Worm (Caenorhabditis elegans): ENCODE data around the gene Y61A9LA.7.
A peak's percentile ranks its signal among the peaks of the same experiment; 100 is the strongest.

Y61A9LA.7 gene

ce11 chrV:4526801-4527425 lies 32.7 kb downstream of the Y61A9LA.7 start:
- no peak for TF ChIP-seq snpc-4 (tag; optimal IDR thresholded peaks at IDR 0.05)
- TF ChIP-seq fkh-10 (GFP tag; optimal IDR thresholded peaks at IDR 0.05) = no peak
- TF ChIP-seq lin-39 (tag; optimal IDR thresholded peaks at IDR 0.05) = peak; percentile 37

ce11 chrV:4525512-4525911 lies 34.1 kb downstream of the Y61A9LA.7 start:
- TF ChIP-seq nhr-237 (tag; optimal IDR thresholded peaks at IDR 0.05) = no peak
- TF ChIP-seq nhr-43 (tag; optimal IDR thresholded peaks at IDR 0.05; ENCODE audit: poor library complexity, severe bottlenecking) = no peak
- TF ChIP-seq hmg-11 (tag; optimal IDR thresholded peaks at IDR 0.05) = no peak
- no peak for TF ChIP-seq unc-39 (tag; optimal IDR thresholded peaks at IDR 0.05)
- no peak for TF ChIP-seq ceh-16 (tag; optimal IDR thresholded peaks at IDR 0.05)
- TF ChIP-seq daf-12 (tag; optimal IDR thresholded peaks at IDR 0.05) = no peak
- TF ChIP-seq zag-1 (tag; optimal IDR thresholded peaks at IDR 0.05) = no peak
- TF ChIP-seq nhr-23 (tag; optimal IDR thresholded peaks at IDR 0.05) = no peak
- no peak for TF ChIP-seq skn-1 (tag; optimal IDR thresholded peaks at IDR 0.05)
- no peak for TF ChIP-seq fkh-10 (GFP tag; optimal IDR thresholded peaks at IDR 0.05)
- no peak for TF ChIP-seq nhr-25 (tag; optimal IDR thresholded peaks at IDR 0.05)
- no peak for TF ChIP-seq ztf-4 (tag; optimal IDR thresholded peaks at IDR 0.05)
- no peak for TF ChIP-seq lin-15B (tag; optimal IDR thresholded peaks at IDR 0.05)
- TF ChIP-seq elt-3 (tag; optimal IDR thresholded peaks at IDR 0.05) = no peak
- TF ChIP-seq elt-1 (tag; optimal IDR thresholded peaks at IDR 0.05) = no peak
- TF ChIP-seq R02D3.7 (tag; optimal IDR thresholded peaks at IDR 0.05) = no peak
- TF ChIP-seq ama-1 (optimal IDR thresholded peaks at IDR 0.05) = no peak

- TF ChIP-seq elt-1 (tag; optimal IDR thresholded peaks at IDR 0.05) (no peak), R02D3.7 (tag; optimal IDR thresholded peaks at IDR 0.05) (no peak), skn-1 (tag; optimal IDR thresholded peaks at IDR 0.05) (no peak), fkh-2 (tag; optimal IDR thresholded peaks at IDR 0.05) (no peak), snpc-4 (tag; optimal IDR thresholded peaks at IDR 0.05) (no peak), nhr-67 (tag; optimal IDR thresholded peaks at IDR 0.05) (no peak), jun-1 (tag; optimal IDR thresholded peaks at IDR 0.05) (no peak), ceh-82 (tag; optimal IDR thresholded peaks at IDR 0.05) (no peak), unc-39 (tag; optimal IDR thresholded peaks at IDR 0.05) (no peak), unc-62 (GFP tag; optimal IDR thresholded peaks at IDR 0.05) (no peak), nfya-1 (tag; optimal IDR thresholded peaks at IDR 0.05; ENCODE audit: insufficient read depth) (no peak), nhr-28 (tag; optimal IDR thresholded peaks at IDR 0.05) (no peak)
Measured at ce11 chrV:4525106-4525505, 34.5 kb downstream of the Y61A9LA.7 start.

- TF ChIP-seq nhr-25 (tag; optimal IDR thresholded peaks at IDR 0.05) (no peak), nhr-23 (tag; optimal IDR thresholded peaks at IDR 0.05) (peak; percentile 68)
Measured at ce11 chrV:4524327-4524726, 35.3 kb downstream of the Y61A9LA.7 start.

- TF ChIP-seq ztf-4 (tag; optimal IDR thresholded peaks at IDR 0.05) (no peak), lin-15B (tag; optimal IDR thresholded peaks at IDR 0.05) (no peak), ZK546.5 (tag; optimal IDR thresholded peaks at IDR 0.05) (no peak), unc-62 (GFP tag; optimal IDR thresholded peaks at IDR 0.05) (no peak), fkh-10 (GFP tag; optimal IDR thresholded peaks at IDR 0.05) (no peak), nhr-25 (tag; optimal IDR thresholded peaks at IDR 0.05) (no peak), eor-1 (tag; optimal IDR thresholded peaks at IDR 0.05) (no peak), ceh-9 (tag; optimal IDR thresholded peaks at IDR 0.05) (no peak), skn-1 (tag; optimal IDR thresholded peaks at IDR 0.05) (no peak), mdl-1 (tag; optimal IDR thresholded peaks at IDR 0.05) (no peak), ceh-28 (tag; optimal IDR thresholded peaks at IDR 0.05) (no peak), snpc-4 (tag; optimal IDR thresholded peaks at IDR 0.05) (no peak), nhr-28 (tag; optimal IDR thresholded peaks at IDR 0.05) (no peak), elt-1 (tag; optimal IDR thresholded peaks at IDR 0.05) (no peak), unc-39 (tag; optimal IDR thresholded peaks at IDR 0.05) (no peak), nhr-77 (tag; optimal IDR thresholded peaks at IDR 0.05) (no peak)
Measured at ce11 chrV:4523844-4524243, 35.8 kb downstream of the Y61A9LA.7 start.

- no peak for TF ChIP-seq unc-62 (GFP tag; optimal IDR thresholded peaks at IDR 0.05)
- TF ChIP-seq nhr-43 (tag; optimal IDR thresholded peaks at IDR 0.05; ENCODE audit: poor library complexity, severe bottlenecking) = no peak
- TF ChIP-seq nhr-23 (tag; optimal IDR thresholded peaks at IDR 0.05) = peak; percentile 53
- no peak for TF ChIP-seq elt-2 (tag; optimal IDR thresholded peaks at IDR 0.05)
- no peak for TF ChIP-seq hmg-11 (tag; optimal IDR thresholded peaks at IDR 0.05)
- no peak for TF ChIP-seq jun-1 (tag; optimal IDR thresholded peaks at IDR 0.05)
- no peak for TF ChIP-seq nfya-1 (tag; optimal IDR thresholded peaks at IDR 0.05; ENCODE audit: insufficient read depth)
Measured at ce11 chrV:4523312-4523711, 36.3 kb downstream of the Y61A9LA.7 start.

Measured in whole organism, L3 larva.